Worm (Caenorhabditis elegans): ENCODE results near the gene cgt-2.

cgt-2 gene

DNA sequence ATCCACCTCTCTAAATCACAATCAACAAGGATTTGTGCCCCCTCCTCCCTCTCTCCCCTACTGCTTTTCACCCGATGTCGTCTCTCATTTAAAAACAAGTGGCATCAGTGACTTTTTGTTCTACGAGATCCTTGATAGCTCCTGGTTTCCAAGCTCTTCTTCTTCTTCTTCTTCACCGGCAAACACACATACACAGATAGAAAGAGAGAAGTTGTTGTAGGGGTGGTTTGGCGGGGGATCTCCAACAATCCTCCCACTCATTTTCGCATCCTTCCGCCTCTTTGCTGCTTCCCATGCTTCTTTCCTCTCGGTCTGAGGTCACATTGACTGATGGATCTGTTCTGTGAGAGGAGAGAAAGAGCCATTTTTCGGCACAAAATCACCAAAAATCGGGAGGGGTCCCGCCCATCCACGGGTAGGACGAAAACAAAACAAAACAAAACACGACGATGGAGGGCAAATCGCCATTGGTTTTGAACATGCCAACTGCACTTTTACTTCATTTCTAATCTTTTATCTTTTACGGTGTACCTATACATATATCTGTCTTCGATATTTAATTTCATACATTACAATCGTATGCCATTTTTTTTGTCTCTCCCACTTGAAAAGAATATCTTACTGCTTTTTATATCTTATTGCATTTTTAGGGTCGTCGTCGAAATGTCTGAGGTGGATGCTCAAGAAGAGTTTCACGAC is 24.5 kb upstream of the cgt-2 start, which contains the start of gene T23E7.2:
T23E7.2 (plus strand) TSS at position 649 of the 699 bp plus-strand sequence.
- TF ChIP-seq K12H6.12 (tag; optimal IDR thresholded peaks at IDR 0.05) = peak; percentile 24
- TF ChIP-seq hmg-20 (GFP tag; IDR thresholded peaks at IDR 0.05) = no peak
- TF ChIP-seq zfh-2 (GFP tag; conservative IDR thresholded peaks at IDR 0.05) = 0 out of 2 replicates have a peak, but pooled peaks have one; percentile 10

DNA sequence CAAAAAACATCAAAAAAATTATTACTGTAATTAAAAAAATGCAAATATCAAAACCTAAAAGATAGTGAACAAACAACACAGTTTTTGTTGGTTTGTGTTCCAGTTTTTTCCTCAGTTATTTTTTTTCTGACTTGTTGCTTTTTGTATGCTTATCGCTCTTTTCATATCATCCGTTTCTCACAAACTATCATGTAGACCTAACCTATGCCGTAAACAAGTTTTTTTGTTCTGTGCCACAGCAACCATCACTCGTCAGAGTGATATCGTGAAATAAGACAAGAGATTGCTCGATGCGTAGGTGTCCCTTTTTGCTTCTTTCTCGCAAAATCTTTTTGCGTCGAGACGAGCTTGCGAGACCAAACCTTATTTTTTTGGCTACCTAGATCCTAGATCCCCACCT is 22.8 kb upstream of the cgt-2 start:
- TF ChIP-seq ets-4 (GFP tag; optimal IDR thresholded peaks at IDR 0.05) = no peak
- TF ChIP-seq aptf-3 (GFP tag; IDR thresholded peaks at IDR 0.05) = no peak
- no peak for TF ChIP-seq rcor-1 (GFP tag; IDR thresholded peaks at IDR 0.05)
- no peak for TF ChIP-seq Y53G8AR.9 (GFP tag; conservative IDR thresholded peaks at IDR 0.05)
- TF ChIP-seq ztf-18 (tag; optimal IDR thresholded peaks at IDR 0.05) = no peak
- TF ChIP-seq nfya-2 (GFP tag; IDR thresholded peaks at IDR 0.05) = no peak
- no peak for TF ChIP-seq repo-1 (tag; optimal IDR thresholded peaks at IDR 0.05)
- TF ChIP-seq gei-17 (GFP tag; optimal IDR thresholded peaks at IDR 0.05) = no peak
- no peak for TF ChIP-seq mcd-1 (GFP tag; IDR thresholded peaks at IDR 0.05)
- TF ChIP-seq hsf-1 (GFP tag; IDR thresholded peaks at IDR 0.05) = no peak
- TF ChIP-seq nfya-1 (tag; optimal IDR thresholded peaks at IDR 0.05; ENCODE audit: borderline replicate concordance, insufficient read depth) = no peak
- no peak for TF ChIP-seq Y95B8A.8 (GFP tag; IDR thresholded peaks at IDR 0.05)
- TF ChIP-seq pbrm-1 (GFP tag; IDR thresholded peaks at IDR 0.05) = no peak
- TF ChIP-seq snpc-4 (GFP tag; optimal IDR thresholded peaks at IDR 0.05) = no peak
- TF ChIP-seq snpc-4 (tag; optimal IDR thresholded peaks at IDR 0.05) = no peak
- no peak for TF ChIP-seq him-1 (tag; optimal IDR thresholded peaks at IDR 0.05)
- no peak for TF ChIP-seq snpc-3.4 (tag; optimal IDR thresholded peaks at IDR 0.05)
- no peak for TF ChIP-seq athp-1 (tag; optimal IDR thresholded peaks at IDR 0.05)
- TF ChIP-seq attf-5 (GFP tag; optimal IDR thresholded peaks at IDR 0.05) = no peak

DNA sequence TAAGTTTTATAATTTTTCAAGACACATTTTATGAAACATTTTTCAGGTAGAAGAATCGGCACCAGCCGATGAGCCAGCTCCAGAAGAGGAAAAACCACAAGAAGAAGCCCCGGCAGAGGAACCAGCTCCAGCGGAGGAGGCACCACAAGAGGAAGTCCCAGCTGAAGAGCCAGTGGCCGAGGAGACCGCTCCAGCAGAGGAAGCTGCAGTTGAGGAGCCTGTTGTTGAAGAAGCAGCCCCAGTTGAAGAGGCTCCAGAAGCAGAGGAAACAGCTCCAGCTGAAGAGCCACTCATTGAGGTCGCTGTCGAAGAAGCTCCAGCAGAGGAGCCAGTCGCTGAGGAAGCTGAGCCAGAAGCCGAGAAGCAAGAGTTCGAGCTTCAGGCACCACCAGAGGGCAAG is 20.7 kb upstream of the cgt-2 start:
- TF ChIP-seq dpl-1 (GFP tag; optimal IDR thresholded peaks at IDR 0.05) (no peak), zim-3 (tag; optimal IDR thresholded peaks at IDR 0.05) (no peak), C06A6.2 (GFP tag; conservative IDR thresholded peaks at IDR 0.05) (no peak), fkh-3 (tag; optimal IDR thresholded peaks at IDR 0.05) (peak; percentile 12), mel-28 (tag; optimal IDR thresholded peaks at IDR 0.05; ENCODE audit: borderline replicate concordance) (no peak), zfh-2 (GFP tag; conservative IDR thresholded peaks at IDR 0.05) (peak; percentile 73), somi-1 (GFP tag; optimal IDR thresholded peaks at IDR 0.05) (no peak), B0035.1 (tag; optimal IDR thresholded peaks at IDR 0.05) (no peak), egrh-3 (GFP tag; IDR thresholded peaks at IDR 0.05) (peak; percentile 87)

DNA sequence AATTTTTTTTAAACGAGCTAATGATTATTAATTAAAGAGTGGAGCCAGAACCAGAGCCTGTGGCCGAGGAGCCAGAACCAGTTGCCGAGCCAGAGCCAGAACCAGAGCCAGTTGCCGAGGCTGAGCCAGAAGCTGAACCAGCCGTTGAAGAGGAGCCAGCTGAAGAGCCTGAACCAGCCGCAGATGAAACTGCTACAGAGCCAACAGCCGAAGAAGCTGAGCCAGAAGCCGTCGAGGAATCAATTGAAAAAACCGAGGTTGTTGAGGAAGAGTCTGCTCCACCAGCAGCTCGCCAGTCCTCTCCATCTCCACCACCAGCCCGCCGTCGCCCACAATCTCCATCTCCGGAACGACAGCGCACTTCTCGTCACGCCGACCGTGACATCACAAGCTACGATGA is 19.3 kb upstream of the cgt-2 start:
- TF ChIP-seq T07F8.4 (tag; optimal IDR thresholded peaks at IDR 0.05) (no peak), egrh-3 (GFP tag; IDR thresholded peaks at IDR 0.05) (peak; percentile 68; the same call in 1 of the 2 replicates), snpc-3.4 (tag; optimal IDR thresholded peaks at IDR 0.05) (no peak), zfh-2 (GFP tag; conservative IDR thresholded peaks at IDR 0.05) (peak; percentile 59), B0261.1 (tag; optimal IDR thresholded peaks at IDR 0.05) (no peak)

DNA sequence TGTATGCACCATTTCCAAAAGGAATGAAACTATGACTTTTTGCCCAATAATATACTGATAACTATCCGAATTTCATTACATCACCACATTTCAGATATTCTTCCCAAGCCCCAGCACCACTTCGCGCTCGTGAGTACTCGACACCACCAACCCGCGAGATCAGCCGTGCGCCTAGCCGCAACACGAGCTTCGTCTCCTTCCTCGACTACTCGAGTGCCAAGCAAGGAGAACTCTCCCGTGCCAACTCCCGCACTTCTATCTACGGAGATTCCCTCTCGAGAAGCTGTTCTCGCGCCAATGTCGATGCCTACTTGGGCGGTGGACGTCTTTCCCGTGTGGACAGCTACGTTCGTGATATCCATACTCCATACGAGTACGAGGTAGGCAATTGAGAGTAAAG is 18.4 kb upstream of the cgt-2 start:
- peak; percentile 75 for TF ChIP-seq zfh-2 (GFP tag; conservative IDR thresholded peaks at IDR 0.05)
- TF ChIP-seq madf-8 (GFP tag; conservative IDR thresholded peaks at IDR 0.05) = no peak
- TF ChIP-seq B0019.2 (GFP tag; conservative IDR thresholded peaks at IDR 0.05) = no peak
- TF ChIP-seq ztf-6 (GFP tag; IDR thresholded peaks at IDR 0.05) = no peak
